Fruit fly (Drosophila melanogaster) Kc167 (cell line): Measurements from ENCODE around the gene Polr3F.

Experiments
- Myc ChIP-seq: fragments of >200 bp; optimal IDR thresholded peaks from 2 replicates; lab custom pipeline; 2017; ENCODE audit warnings: missing external identifiers
- Sin3A ChIP-seq: fragments of >200 bp; optimal IDR thresholded peaks from 2 replicates; lab custom pipeline; 2018; ENCODE audit warnings: missing external identifiers
- h ChIP-seq: fragments of >200 bp; optimal IDR thresholded peaks from 3 replicates; lab custom pipeline; 2018; ENCODE audit warnings: missing external identifiers
- insv ChIP-seq: fragments of >200 bp; optimal IDR thresholded peaks from 3 replicates; lab custom pipeline; 2018; ENCODE audit warnings: missing external identifiers
- psq ChIP-seq: fragments of >200 bp; optimal IDR thresholded peaks from 2 replicates; lab custom pipeline; 2017; ENCODE audit warnings: missing external identifiers
- ttk ChIP-seq: sonication (Bioruptor generic); optimal IDR thresholded peaks from 2 replicates; lab custom pipeline; 2017; ENCODE audit warnings: missing external identifiers

Gene Polr3F

dm6 chr3R:22367126-22368076 is at the start of gene Polr3F, which contains the start of gene PyK:
TSS of gene Polr3F (minus strand) at chr3R:22367373.
TSS of gene PyK (plus strand) at chr3R:22367536.
- no peak for TF ChIP-seq psq (lab: Kevin White, UChicago)
- no peak for TF ChIP-seq Myc (lab: Kevin White, UChicago)
- TF ChIP-seq h (lab: Kevin White, UChicago) = no peak

dm6 chr3R:22411879-22412587 is 44.9 kb upstream of the Polr3F start:
- TF ChIP-seq Sin3A (lab: Kevin White, UChicago) = no peak

DNA sequence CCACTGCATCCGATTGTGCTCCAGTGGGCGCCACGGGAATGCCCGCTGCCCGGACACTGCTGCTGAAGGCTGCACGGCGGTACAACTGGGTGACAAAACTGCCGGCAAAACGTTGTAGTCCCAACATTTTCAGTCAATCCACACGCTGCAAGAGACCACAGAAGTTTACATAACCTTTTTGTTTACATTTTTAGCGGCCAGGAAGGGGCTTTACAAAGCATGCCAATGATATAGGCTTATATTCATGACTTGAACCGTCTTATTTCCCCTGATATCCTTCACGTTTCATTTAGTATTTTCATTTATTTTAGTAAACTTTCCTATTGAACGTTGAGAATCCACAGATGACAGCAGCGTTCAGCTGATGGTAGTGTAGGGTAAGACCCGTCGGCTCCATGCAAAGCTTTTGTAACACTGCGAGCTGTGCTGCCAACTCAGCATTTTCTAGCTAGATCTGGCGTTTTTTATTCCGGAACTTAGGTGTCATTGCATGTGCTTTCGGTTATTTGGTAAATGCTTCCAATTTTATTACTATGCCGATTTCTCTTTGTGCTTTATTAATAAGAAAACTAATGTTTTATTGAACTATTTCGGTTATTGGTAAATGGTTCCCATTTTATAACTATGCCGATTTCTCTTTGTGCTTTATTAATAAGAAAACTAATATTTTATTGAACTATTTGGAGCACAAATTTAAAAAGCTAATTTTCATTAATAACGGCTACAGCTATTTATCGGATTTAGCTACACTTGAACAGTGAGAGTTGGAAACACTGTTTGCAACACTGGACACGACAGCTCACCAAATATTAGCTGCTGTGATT is 43.6 kb upstream of the Polr3F start, which contains the start of the genes CG13850 and lqfR:
TSS of gene CG13850 (minus strand) at position 379 of the 824 bp plus-strand sequence.
TSS of gene lqfR (plus strand) at position 765 of the 824 bp plus-strand sequence.
- TF ChIP-seq Sin3A (lab: Kevin White, UChicago) (no peak), psq (lab: Kevin White, UChicago) (no peak), insv (lab: Kevin White, UChicago) (no peak), h (lab: Kevin White, UChicago) (no peak), ttk (no peak), Myc (lab: Kevin White, UChicago) (no peak)

DNA sequence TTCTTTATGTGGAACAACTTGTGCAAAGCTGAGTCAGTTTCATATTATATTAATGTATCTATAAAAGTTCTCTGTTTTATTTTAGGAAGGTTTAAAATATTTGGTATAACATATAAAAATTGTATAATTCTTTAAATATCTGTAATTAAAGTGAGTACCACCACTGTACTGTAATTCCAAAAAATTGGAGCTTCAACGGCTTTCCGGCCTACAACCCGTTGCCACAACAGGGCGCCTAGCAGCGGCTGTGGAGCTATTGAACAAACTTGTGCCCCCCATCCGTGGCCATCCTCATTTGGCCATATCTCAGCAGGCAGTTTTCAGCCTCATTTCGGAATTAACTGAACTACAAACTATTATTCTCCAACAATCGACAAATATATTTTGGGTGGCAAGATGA is 38.5 kb upstream of the Polr3F start, which contains the start of gene CG13855:
TSS of gene CG13855 (plus strand) at position 301 of the 400 bp plus-strand sequence.
- no peak for TF ChIP-seq ttk
- no peak for TF ChIP-seq psq (lab: Kevin White, UChicago)
- TF ChIP-seq Myc (lab: Kevin White, UChicago) = no peak
- no peak for TF ChIP-seq h (lab: Kevin White, UChicago)
- TF ChIP-seq insv (lab: Kevin White, UChicago) = no peak
- no peak for TF ChIP-seq Sin3A (lab: Kevin White, UChicago)

dm6 chr3R:22402355-22402754 is 35.2 kb upstream of the Polr3F start, which contains the start of gene CG13856:
TSS of gene CG13856 (plus strand) at chr3R:22402655.
- TF ChIP-seq Sin3A (lab: Kevin White, UChicago) (no peak), Myc (lab: Kevin White, UChicago) (no peak), insv (lab: Kevin White, UChicago) (no peak), ttk (no peak), h (lab: Kevin White, UChicago) (no peak), psq (lab: Kevin White, UChicago) (no peak)

- TF ChIP-seq Myc (lab: Kevin White, UChicago) (no peak), ttk (no peak), insv (lab: Kevin White, UChicago) (no peak), Sin3A (lab: Kevin White, UChicago) (no peak), psq (lab: Kevin White, UChicago) (no peak), h (lab: Kevin White, UChicago) (no peak)
Observed at dm6 chr3R:22400246-22400645, 33.1 kb upstream of the Polr3F start.

DNA sequence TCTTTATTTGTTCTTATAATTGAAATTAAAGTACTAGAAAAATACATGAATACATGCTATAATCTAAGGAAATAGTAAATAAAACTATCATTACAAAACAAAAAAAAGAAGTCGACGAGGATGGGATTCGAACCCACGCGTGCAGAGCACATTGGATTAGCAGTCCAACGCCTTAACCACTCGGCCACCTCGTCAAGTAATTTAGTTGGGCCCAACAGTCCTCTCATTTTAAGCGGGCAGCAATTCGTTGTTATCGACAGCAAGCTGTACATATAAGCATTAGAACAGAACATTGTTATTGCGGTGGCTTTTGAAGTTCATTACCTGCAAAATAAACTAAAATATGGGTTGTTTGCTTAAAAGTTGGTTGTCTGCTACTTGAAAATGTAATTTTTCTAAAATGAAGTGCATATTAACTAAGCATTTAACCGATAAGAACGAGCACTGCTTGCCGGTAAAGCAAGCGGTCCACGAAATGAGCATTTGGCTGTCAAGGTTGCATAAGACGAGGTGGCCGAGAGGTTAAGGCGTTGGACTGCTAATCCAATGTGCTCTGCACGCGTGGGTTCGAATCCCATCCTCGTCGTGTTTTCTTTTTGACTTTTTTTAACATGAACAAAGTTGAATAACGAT is 30.0 kb upstream of the Polr3F start:
- TF ChIP-seq psq (lab: Kevin White, UChicago) = no peak
- TF ChIP-seq Myc (lab: Kevin White, UChicago) = no peak
- no peak for TF ChIP-seq h (lab: Kevin White, UChicago)
- no peak for TF ChIP-seq Sin3A (lab: Kevin White, UChicago)
- no peak for TF ChIP-seq ttk
- no peak for TF ChIP-seq insv (lab: Kevin White, UChicago)

dm6 chr3R:22396238-22396772 is 29.1 kb upstream of the Polr3F start:
- TF ChIP-seq psq (lab: Kevin White, UChicago) (no peak), ttk (no peak), Myc (lab: Kevin White, UChicago) (no peak), h (lab: Kevin White, UChicago) (no peak), Sin3A (lab: Kevin White, UChicago) (no peak), insv (lab: Kevin White, UChicago) (no peak)

dm6 chr3R:22395409-22396178 is 28.4 kb upstream of the Polr3F start:
- TF ChIP-seq Sin3A (lab: Kevin White, UChicago) = no peak
- no peak for TF ChIP-seq psq (lab: Kevin White, UChicago)
- TF ChIP-seq h (lab: Kevin White, UChicago) = no peak
- no peak for TF ChIP-seq ttk
- TF ChIP-seq insv (lab: Kevin White, UChicago) = no peak
- no peak for TF ChIP-seq Myc (lab: Kevin White, UChicago)

DNA sequence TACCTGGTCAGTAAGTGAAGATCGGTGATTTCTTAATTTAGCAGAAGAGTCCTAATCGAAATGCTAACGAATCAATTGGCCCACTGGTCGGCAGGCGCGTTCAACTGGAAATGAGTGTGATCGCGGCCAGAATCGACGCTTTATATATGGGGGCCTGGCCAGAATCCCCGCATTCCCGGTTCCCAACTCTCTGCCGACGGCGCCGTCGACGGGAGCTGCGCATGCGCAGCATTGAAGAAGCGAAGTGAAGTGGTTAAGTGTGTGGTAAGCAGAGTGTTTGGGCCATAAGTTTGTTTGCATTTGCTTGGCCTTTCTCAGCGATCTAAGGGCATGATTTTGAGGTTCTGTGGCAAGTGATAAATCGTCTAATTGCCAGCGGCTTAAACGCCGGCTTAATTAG is 26.8 kb upstream of the Polr3F start, which contains the start of gene CG13857:
TSS of gene CG13857 (minus strand) at position 101 of the 400 bp plus-strand sequence.
- TF ChIP-seq ttk = no peak
- TF ChIP-seq Sin3A (lab: Kevin White, UChicago) = no peak
- TF ChIP-seq psq (lab: Kevin White, UChicago) = no peak
- no peak for TF ChIP-seq Myc (lab: Kevin White, UChicago)
- no peak for TF ChIP-seq insv (lab: Kevin White, UChicago)
- TF ChIP-seq h (lab: Kevin White, UChicago) = no peak
